4 worm cellular contexts compared by ENCODE assay signal in genomic region chrV:8022040-8022439, ce11.
TF ChIP-seq lines count a peak whose summit lies in the region.

ech-3 (plus strand) TSS chrV:8022217.

TF ChIP-seq in whole organism, L1 larva, 84 proteins besides CTCF, POLR2A, EP300 and RAD21:
- peak in 1 of 2 experiments; percentile 5 for TF ChIP-seq efl-1 (optimal IDR thresholded peaks at IDR 0.05; lab: Kevin White, UChicago)
- TF ChIP-seq efl-1 (GFP tag; optimal IDR thresholded peaks at IDR 0.05 in 1 of 2; lab: Kevin White, UChicago), result peak in 1 of 2 experiments; percentile 84
- peak in 1 of 2 experiments; percentile 30 for TF ChIP-seq lin-35 (GFP tag; optimal IDR thresholded peaks at IDR 0.05; lab: Kevin White, UChicago)
- peak; percentile 8 for TF ChIP-seq blmp-1 (tag; optimal IDR thresholded peaks at IDR 0.05; lab: Kevin White, UChicago)
- no peak for TF ChIP-seq efl-3 (GFP tag; optimal IDR thresholded peaks at IDR 0.05; lab: Kevin White, UChicago)
- peak; percentile 31 for TF ChIP-seq nhr-20 (tag; optimal IDR thresholded peaks at IDR 0.05; lab: Kevin White, UChicago)
- TF ChIP-seq swsn-7 (tag; optimal IDR thresholded peaks at IDR 0.05; lab: Kevin White, UChicago), result no peak

TF ChIP-seq in whole organism, L3 larva, 47 proteins besides CTCF, POLR2A, EP300 and RAD21:
- TF ChIP-seq fos-1 (tag; optimal IDR thresholded peaks at IDR 0.05; lab: Kevin White, UChicago) (no peak), pqm-1 (tag; optimal IDR thresholded peaks at IDR 0.05; lab: Kevin White, UChicago) (peak; percentile 21), pha-4 (tag; optimal IDR thresholded peaks at IDR 0.05; lab: Kevin White, UChicago) (peak; percentile 51), elt-2 (tag; optimal IDR thresholded peaks at IDR 0.05; lab: Kevin White, UChicago) (peak; percentile 39), ceh-28 (tag; optimal IDR thresholded peaks at IDR 0.05; lab: Kevin White, UChicago) (peak; percentile 75)

TF ChIP-seq in whole organism, L4 larva, 104 proteins besides CTCF, POLR2A, EP300 and RAD21:
- TF ChIP-seq egl-43 (GFP tag; IDR thresholded peaks at IDR 0.05; lab: Robert Waterston, UW), result no peak
- TF ChIP-seq mdt-29 (GFP tag; IDR thresholded peaks at IDR 0.05; lab: Robert Waterston, UW), result no peak
- TF ChIP-seq dve-1 (tag; optimal IDR thresholded peaks at IDR 0.05; lab: Kevin White, UChicago; ENCODE audit: insufficient read depth), result peak; percentile 33
- no peak for TF ChIP-seq lsy-2 (tag; optimal IDR thresholded peaks at IDR 0.05; lab: Kevin White, UChicago)
- TF ChIP-seq lir-3 (tag; optimal IDR thresholded peaks at IDR 0.05; lab: Kevin White, UChicago), result no peak
- TF ChIP-seq nhr-11 (tag; optimal IDR thresholded peaks at IDR 0.05; lab: Kevin White, UChicago), result no peak
- TF ChIP-seq daf-16 (GFP tag; optimal IDR thresholded peaks at IDR 0.05; lab: Kevin White, UChicago), result no peak
- peak; percentile 59 for TF ChIP-seq daf-16 (tag; optimal IDR thresholded peaks at IDR 0.05; lab: Kevin White, UChicago)
- no peak for TF ChIP-seq dpl-1 (GFP tag; optimal IDR thresholded peaks at IDR 0.05; lab: Kevin White, UChicago)
- TF ChIP-seq egl-27 (tag; optimal IDR thresholded peaks at IDR 0.05; lab: Kevin White, UChicago), result no peak
- no peak for TF ChIP-seq tag-97 (GFP tag; IDR thresholded peaks at IDR 0.05; lab: Robert Waterston, UW)
- peak; percentile 15; the same call in 1 of the 2 replicates for TF ChIP-seq dmd-6 (GFP tag; IDR thresholded peaks at IDR 0.05; lab: Robert Waterston, UW)
- TF ChIP-seq pqm-1 (tag; optimal IDR thresholded peaks at IDR 0.05; lab: Kevin White, UChicago), result peak; percentile 25
- peak; percentile 14 for TF ChIP-seq nhr-28 (tag; optimal IDR thresholded peaks at IDR 0.05; lab: Kevin White, UChicago)
- no peak for TF ChIP-seq ztf-11 (tag; optimal IDR thresholded peaks at IDR 0.05; lab: Kevin White, UChicago)

TF ChIP-seq in whole organism, young adult, 124 proteins besides CTCF, POLR2A, EP300 and RAD21:
- no peak for TF ChIP-seq him-1 (tag; optimal IDR thresholded peaks at IDR 0.05; lab: Kevin White, UChicago)
- TF ChIP-seq hmg-1.2 (GFP tag; IDR thresholded peaks at IDR 0.05; lab: Robert Waterston, UW), result peak; percentile 30; the same call in 1 of the 2 replicates
